In genomic region chrII:8385561-8385960, ce11 we compare ENCODE assay signal across 4 worm cellular contexts.
TF ChIP-seq lines count a peak whose summit lies in the region.

No protein-coding gene starts in this region.

TF ChIP-seq in whole organism, L1 larva, 84 proteins besides CTCF, POLR2A, EP300 and RAD21:
- TF ChIP-seq elt-2 (tag; optimal IDR thresholded peaks at IDR 0.05; lab: Kevin White, UChicago) = peak; percentile 17
- no peak for TF ChIP-seq nhr-85 (tag; lab: Kevin White, UChicago)
- peak in 1 of 2 experiments; percentile 23 for TF ChIP-seq lsy-2 (tag; optimal IDR thresholded peaks at IDR 0.05; lab: Kevin White, UChicago)
TF ChIP-seq in whole organism, L1 larva: peak in this region for 2.

TF ChIP-seq in whole organism, L3 larva, 47 proteins besides CTCF, POLR2A, EP300 and RAD21:
- TF ChIP-seq nfya-1 (tag; optimal IDR thresholded peaks at IDR 0.05; lab: Kevin White, UChicago; ENCODE audit: insufficient read depth) (peak; percentile 77), aly-2 (tag; optimal IDR thresholded peaks at IDR 0.05; lab: Kevin White, UChicago) (no peak), elt-2 (tag; optimal IDR thresholded peaks at IDR 0.05; lab: Kevin White, UChicago) (peak; percentile 42)

TF ChIP-seq in whole organism, L4 larva, 104 proteins besides CTCF, POLR2A, EP300 and RAD21:
- TF ChIP-seq nhr-28 (tag; optimal IDR thresholded peaks at IDR 0.05; lab: Kevin White, UChicago) (peak; percentile 29), aly-2 (tag; optimal IDR thresholded peaks at IDR 0.05; lab: Kevin White, UChicago) (no peak), arid-1 (GFP tag; conservative IDR thresholded peaks at IDR 0.05; lab: Robert Waterston, UW) (no peak), dmd-8 (GFP tag; IDR thresholded peaks at IDR 0.05; lab: Robert Waterston, UW) (no peak), nhr-76 (tag; optimal IDR thresholded peaks at IDR 0.05; lab: Kevin White, UChicago) (no peak), pqm-1 (tag; optimal IDR thresholded peaks at IDR 0.05; lab: Kevin White, UChicago) (peak; percentile 18), lsy-2 (tag; optimal IDR thresholded peaks at IDR 0.05; lab: Kevin White, UChicago) (peak in 1 of 2 experiments; percentile 56)

TF ChIP-seq in whole organism, young adult, 124 proteins besides CTCF, POLR2A, EP300 and RAD21:
- TF ChIP-seq akir-1 (GFP tag; optimal IDR thresholded peaks at IDR 0.05; lab: Kevin White, UChicago) (no peak), nhr-80 (tag; optimal IDR thresholded peaks at IDR 0.05; lab: Kevin White, UChicago) (peak; percentile 6)
